Worm (Caenorhabditis elegans) whole organism, young adult: Measurements from ENCODE around the gene C53A5.13.

Source experiments
- B0035.1 ChIP-seq: sonication (generic microtip); optimal IDR thresholded peaks from 2 replicates; lab custom pipeline; 2016; ENCODE audit warnings: missing genetic modification characterization, mild to moderate bottlenecking, missing compliant biosample characterization, missing genotype, missing genetic modification reagents
- C17E4.6 ChIP-seq: fragments of 200-800 bp; sonication (Bioruptor generic); IDR thresholded peaks from 2 replicates; pipeline ENCODE4 v1.3.6; 2022; ENCODE audit warnings: missing genetic modification reagents, missing genetic modification characterization, missing compliant biosample characterization
- K11D2.4 ChIP-seq: fragments of 200-800 bp; sonication (Bioruptor generic); IDR thresholded peaks from 2 replicates; pipeline ENCODE4 v1.3.6; 2022; ENCODE audit warnings: missing genetic modification reagents, missing genetic modification characterization, missing compliant biosample characterization
- Y53F4B.3 ChIP-seq: fragments of 200-800 bp; sonication (Bioruptor generic); IDR thresholded peaks from 2 replicates; pipeline ENCODE4 v1.3.6; 2022; ENCODE audit warnings: missing genetic modification reagents, missing genetic modification characterization, missing compliant biosample characterization
- egl-18 ChIP-seq: fragments of 200-800 bp; sonication (Bioruptor generic); IDR thresholded peaks from 2 replicates; pipeline ENCODE4 v1.3.6; 2022; ENCODE audit warnings: missing genetic modification reagents, missing genetic modification characterization, missing compliant biosample characterization
- ets-4 ChIP-seq: fragments of 200-800 bp; sonication (Bioruptor generic); optimal IDR thresholded peaks from 2 replicates; lab custom pipeline; 2018; ENCODE audit warnings: mild to moderate bottlenecking, missing genetic modification characterization, missing compliant biosample characterization
- unc-62 ChIP-seq: fragments of 150-350 bp; optimal IDR thresholded peaks from 2 replicates; lab custom pipeline; 2014; ENCODE audit warnings: missing biosample characterization, missing genetic modification reagents, missing genetic modification characterization

ce11 chrV:14508556-14508955, 38.1 kb upstream of the C53A5.13 start:
- TF ChIP-seq C17E4.6 (GFP tag; lab: Robert Waterston, UW), result no peak
- TF ChIP-seq B0035.1 (tag; lab: Kevin White, UChicago), result no peak
- no peak for TF ChIP-seq egl-18 (GFP tag; lab: Robert Waterston, UW)
- TF ChIP-seq Y53F4B.3 (GFP tag; lab: Robert Waterston, UW), result no peak
- TF ChIP-seq ets-4, result no peak
- no peak for TF ChIP-seq unc-62 (GFP tag; lab: Kevin White, UChicago)
- TF ChIP-seq K11D2.4, result no peak
